Worm (Caenorhabditis elegans): ENCODE data around the gene ugt-64.

ugt-64 gene

DNA sequence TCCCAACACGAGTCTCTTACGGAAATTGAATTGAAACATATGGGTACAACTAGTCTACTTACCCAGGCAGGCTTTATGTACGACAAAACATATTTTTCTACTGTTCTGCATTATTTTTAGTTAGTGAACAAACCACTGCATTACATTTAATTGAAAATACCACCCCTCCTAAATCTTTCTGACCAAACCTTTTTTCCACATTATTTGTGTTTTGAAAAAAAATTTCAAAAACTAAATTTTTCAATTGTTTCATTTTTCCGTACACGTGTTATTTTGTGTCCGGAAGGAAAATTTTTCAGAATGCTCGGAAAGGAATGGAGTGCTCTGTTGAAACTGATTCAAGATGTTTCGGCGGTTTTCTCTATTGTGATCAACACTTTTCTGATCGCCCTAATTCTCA, 6.2 kb upstream of the ugt-64 start, which contains the start of gene str-226:
Gene str-226, plus strand, starts transcription at position 301 of the 400 bp plus-strand sequence.
- TF ChIP-seq rpc-1 (optimal IDR thresholded peaks at IDR 0.05) (no peak), rpc-1 (tag; optimal IDR thresholded peaks at IDR 0.05) (no peak), hlh-12 (tag; optimal IDR thresholded peaks at IDR 0.05) (no peak), F49E8.2 (tag; optimal IDR thresholded peaks at IDR 0.05; ENCODE audit: insufficient read depth) (no peak), ztf-28 (GFP tag; IDR thresholded peaks at IDR 0.05) (no peak)

DNA sequence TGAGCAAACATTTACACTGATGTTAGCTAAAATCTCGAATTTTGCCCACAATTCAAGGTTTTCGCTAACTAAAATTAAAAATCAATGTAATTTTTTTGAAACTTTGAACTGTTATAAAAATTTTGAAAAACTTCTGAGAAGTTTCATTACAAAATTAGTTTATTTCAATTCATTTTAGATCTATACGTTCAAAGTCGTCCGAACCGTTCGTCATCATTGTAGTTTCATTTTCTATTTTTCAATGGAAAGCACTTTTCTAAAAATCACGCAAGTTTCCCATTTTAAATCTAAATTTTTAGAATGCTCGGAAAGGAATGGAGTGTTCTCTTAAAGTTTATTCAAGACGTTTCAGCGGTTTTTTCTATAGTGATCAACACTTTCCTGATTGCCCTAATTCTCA, 3.7 kb upstream of the ugt-64 start, which contains the start of gene str-228:
Gene str-228, plus strand, starts transcription at position 301 of the 400 bp plus-strand sequence.
- TF ChIP-seq nhr-27 (tag; optimal IDR thresholded peaks at IDR 0.05) (no peak), B0019.2 (GFP tag; conservative IDR thresholded peaks at IDR 0.05) (no peak), ceh-40 (GFP tag; IDR thresholded peaks at IDR 0.05) (no peak), sptf-2 (GFP tag; optimal IDR thresholded peaks at IDR 0.05) (no peak), rec-8 (tag; optimal IDR thresholded peaks at IDR 0.05) (no peak), ztf-26 (tag; optimal IDR thresholded peaks at IDR 0.05) (no peak), hmg-20 (GFP tag; IDR thresholded peaks at IDR 0.05) (no peak), madf-10 (tag; optimal IDR thresholded peaks at IDR 0.05) (no peak), lsl-1 (GFP tag; optimal IDR thresholded peaks at IDR 0.05) (no peak), egl-44 (GFP tag; IDR thresholded peaks at IDR 0.05) (no peak), F23B12.7 (tag; optimal IDR thresholded peaks at IDR 0.05; ENCODE audit: insufficient read depth) (no peak)

DNA sequence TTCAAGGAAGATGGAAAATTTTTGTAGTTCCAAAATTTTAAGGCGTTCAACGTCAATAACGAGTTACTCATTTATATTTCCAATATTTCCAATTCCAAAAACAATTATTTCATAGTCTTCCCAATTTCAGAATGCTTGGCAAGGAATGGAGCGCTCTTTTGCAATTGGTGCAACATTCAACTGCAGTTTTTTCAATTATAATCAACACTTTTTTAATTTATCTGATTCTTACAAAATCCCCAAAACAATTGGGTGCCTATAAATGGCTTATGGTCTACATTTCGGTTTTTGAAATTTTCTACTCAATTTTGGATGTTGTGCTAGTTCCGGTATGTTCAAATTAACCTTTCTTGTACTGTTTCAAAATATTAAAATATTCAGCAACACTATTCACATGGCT, 1.5 kb upstream of the ugt-64 start, which contains the start of gene str-225:
Gene str-225, plus strand, starts transcription at position 132 of the 400 bp plus-strand sequence.
- no peak for TF ChIP-seq Y53F4B.3 (GFP tag; IDR thresholded peaks at IDR 0.05)
- no peak for TF ChIP-seq ZK185.1 (tag; optimal IDR thresholded peaks at IDR 0.05; ENCODE audit: poor library complexity, severe bottlenecking)
- TF ChIP-seq somi-1 (GFP tag; optimal IDR thresholded peaks at IDR 0.05) = no peak
- no peak for TF ChIP-seq madf-10 (tag; optimal IDR thresholded peaks at IDR 0.05)
- no peak for TF ChIP-seq T26A5.8 (tag; optimal IDR thresholded peaks at IDR 0.05)
- TF ChIP-seq ama-1 (optimal IDR thresholded peaks at IDR 0.05) = no peak
- no peak for TF ChIP-seq ama-1 (GFP tag; optimal IDR thresholded peaks at IDR 0.05)
- TF ChIP-seq F10E7.11 (tag; optimal IDR thresholded peaks at IDR 0.05) = no peak
- no peak for TF ChIP-seq F22D6.2 (tag; optimal IDR thresholded peaks at IDR 0.05)
- TF ChIP-seq F23B12.7 (tag; optimal IDR thresholded peaks at IDR 0.05; ENCODE audit: insufficient read depth) = no peak
- TF ChIP-seq C17E4.6 (GFP tag; IDR thresholded peaks at IDR 0.05) = no peak
- TF ChIP-seq zim-3 (tag; optimal IDR thresholded peaks at IDR 0.05) = no peak
- no peak for TF ChIP-seq K11D2.4 (GFP tag; IDR thresholded peaks at IDR 0.05)
- no peak for TF ChIP-seq lag-1 (GFP tag; IDR thresholded peaks at IDR 0.05)
- no peak for TF ChIP-seq rcor-1 (GFP tag; IDR thresholded peaks at IDR 0.05)
- TF ChIP-seq nhr-80 (tag; optimal IDR thresholded peaks at IDR 0.05) = no peak
- TF ChIP-seq ztf-6 (GFP tag; IDR thresholded peaks at IDR 0.05) = no peak

DNA sequence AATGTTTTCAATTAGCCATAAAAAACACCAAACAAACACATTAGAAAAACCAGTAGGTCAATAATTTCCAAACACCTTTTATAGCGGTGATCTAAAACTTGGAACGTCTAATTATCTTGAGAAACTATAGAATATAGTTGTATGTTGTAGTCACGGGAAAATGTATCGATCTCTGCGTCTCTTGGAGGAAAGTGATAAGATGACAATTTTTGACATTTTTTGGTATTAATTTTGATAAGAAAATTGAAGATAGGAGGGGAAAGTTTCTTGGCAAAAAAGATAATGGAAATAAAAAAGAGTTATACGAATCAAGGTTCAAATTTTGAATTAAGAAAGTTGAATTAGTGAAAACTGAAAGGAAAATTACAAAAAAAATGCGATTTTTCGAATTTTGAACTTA, 407 bp downstream of the ugt-64 start:
- TF ChIP-seq hmg-20 (GFP tag; IDR thresholded peaks at IDR 0.05) = no peak
- TF ChIP-seq atf-7 (tag; optimal IDR thresholded peaks at IDR 0.05) = peak; percentile 26
- peak; percentile 79 for TF ChIP-seq nhr-80 (tag; optimal IDR thresholded peaks at IDR 0.05)
- no peak for TF ChIP-seq ztf-25 (GFP tag; IDR thresholded peaks at IDR 0.05)
- TF ChIP-seq tbp1 (GFP tag; optimal IDR thresholded peaks at IDR 0.05) = peak; percentile 21
- peak; percentile 62 for TF ChIP-seq unc-62 (GFP tag; optimal IDR thresholded peaks at IDR 0.05)
- no peak for TF ChIP-seq mel-28 (tag; optimal IDR thresholded peaks at IDR 0.05; ENCODE audit: borderline replicate concordance)
- TF ChIP-seq pha-4 (tag; optimal IDR thresholded peaks at IDR 0.05) = peak; percentile 48
